Fruit fly (Drosophila melanogaster) whole organism, adult: ENCODE measurements around the gene Pura.

ENCODE experiments used
- CG11617 ChIP-seq: fragments of 200-800 bp; sonication (Bioruptor generic); optimal IDR thresholded peaks from 2 replicates; lab custom pipeline; 2017; ENCODE audit warnings: mild to moderate bottlenecking, missing biosample characterization, missing genetic modification reagents, missing genetic modification characterization
- CG33017 ChIP-seq: fragments of 200-800 bp; sonication (Bioruptor generic); optimal IDR thresholded peaks from 2 replicates; lab custom pipeline; 2018; ENCODE audit warnings: missing biosample characterization, mild to moderate bottlenecking, missing genetic modification characterization, moderate library complexity
- CG5204 ChIP-seq: fragments of 200-800 bp; sonication (Bioruptor generic); optimal IDR thresholded peaks from 2 replicates; lab custom pipeline; 2016; ENCODE audit warnings: missing biosample characterization, missing genetic modification characterization
- CG7045 ChIP-seq: fragments of 200-800 bp; sonication (Bioruptor generic); optimal IDR thresholded peaks from 2 replicates; lab custom pipeline; 2017; ENCODE audit warnings: missing biosample characterization, mild to moderate bottlenecking, missing genetic modification characterization
- CG7101 ChIP-seq: fragments of 200-800 bp; sonication (Bioruptor generic); optimal IDR thresholded peaks from 2 replicates; lab custom pipeline; 2018; ENCODE audit warnings: missing biosample characterization, mild to moderate bottlenecking, missing genetic modification characterization, moderate library complexity
- Clk ChIP-seq: fragments of 200-800 bp; sonication (Bioruptor generic); optimal IDR thresholded peaks from 2 replicates; lab custom pipeline; 2017; ENCODE audit warnings: missing biosample characterization, missing genetic modification characterization
- Hr96 ChIP-seq: fragments of 200-800 bp; sonication (Bioruptor generic); optimal IDR thresholded peaks from 2 replicates; lab custom pipeline; 2016; ENCODE audit warnings: missing biosample characterization, missing genetic modification characterization
- Mnt ChIP-seq: fragments of 200-800 bp; sonication (Bioruptor generic); optimal IDR thresholded peaks from 2 replicates; lab custom pipeline; 2016; ENCODE audit warnings: missing biosample characterization, mild to moderate bottlenecking, missing genetic modification characterization
- bab1 ChIP-seq: fragments of 200-800 bp; sonication (Bioruptor generic); optimal IDR thresholded peaks from 3 replicates; lab custom pipeline; 2019; ENCODE audit warnings: missing biosample characterization, mild to moderate bottlenecking, missing genetic modification characterization, moderate library complexity
- kay ChIP-seq: fragments of 200-800 bp; sonication (Bioruptor generic); peaks from one replicate; lab custom pipeline; 2016; ENCODE audit warnings: missing biosample characterization, missing genetic modification characterization, borderline replicate concordance
- ovo ChIP-seq: fragments of 200-800 bp; sonication (Bioruptor generic); optimal IDR thresholded peaks from 2 replicates; lab custom pipeline; 2016; ENCODE audit warnings: missing biosample characterization, missing genetic modification characterization
- toe ChIP-seq: fragments of 200-800 bp; sonication (Bioruptor generic); optimal IDR thresholded peaks from 2 replicates; lab custom pipeline; 2016; ENCODE audit warnings: missing biosample characterization, missing genetic modification characterization

dm6 chr3L:7592791-7593190 is at the start of gene Pura:
- no peak for TF ChIP-seq ovo (GFP tag; lab: Kevin White, UChicago)
- TF ChIP-seq toe, result no peak
- no peak for TF ChIP-seq CG7045 (GFP tag; lab: Kevin White, UChicago)
- TF ChIP-seq CG11617 (GFP tag; lab: Kevin White, UChicago), result no peak
- TF ChIP-seq kay (GFP tag; lab: Kevin White, UChicago), result no peak
- TF ChIP-seq Clk (GFP tag; lab: Kevin White, UChicago), result no peak
- no peak for TF ChIP-seq CG5204 (GFP tag; lab: Kevin White, UChicago)
- no peak for TF ChIP-seq CG33017 (tag; lab: Kevin White, UChicago)
- no peak for TF ChIP-seq bab1 (GFP tag; lab: Kevin White, UChicago)
- no peak for TF ChIP-seq Mnt (GFP tag; lab: Kevin White, UChicago)
- no peak for TF ChIP-seq Hr96 (GFP tag; lab: Kevin White, UChicago)
- TF ChIP-seq CG7101 (tag; lab: Kevin White, UChicago), result no peak
